Worm (Caenorhabditis elegans) whole organism, L1 larva: ENCODE results near the gene C28A5.6.

Experiments used
- egl-13 ChIP-seq: sonication (generic microtip); optimal IDR thresholded peaks from 2 replicates; lab custom pipeline; 2016; ENCODE audit warnings: missing genotype, missing genetic modification reagents, missing genetic modification characterization, missing compliant biosample characterization
- fos-1 ChIP-seq: fragments of 150-350 bp; optimal IDR thresholded peaks from 2 replicates; lab custom pipeline; 2014; ENCODE audit warnings: missing biosample characterization, missing genetic modification characterization
- hlh-17 ChIP-seq: fragments of 200-800 bp; sonication (Bioruptor generic); optimal IDR thresholded peaks from 2 replicates; lab custom pipeline; 2018; ENCODE audit warnings: missing genetic modification characterization, mild to moderate bottlenecking, missing compliant biosample characterization, moderate library complexity, borderline replicate concordance
- jun-1 ChIP-seq: fragments of 150-350 bp; optimal IDR thresholded peaks from 2 replicates; lab custom pipeline; 2014; ENCODE audit warnings: missing biosample characterization, missing genetic modification reagents, missing genetic modification characterization
- lin-35 ChIP-seq, 2 experiments: fragments of 150-350 bp; optimal IDR thresholded peaks; 2 replicates each; lab custom pipeline; 2014; ENCODE audit warnings: missing biosample characterization in 2 of 2, missing genetic modification characterization in 2 of 2, missing genetic modification reagents in 2 of 2
- lsy-2 ChIP-seq, 2 experiments: fragments of 150-350 bp; optimal IDR thresholded peaks; 2 replicates each; lab custom pipeline; 2014; ENCODE audit warnings: missing biosample characterization in 2 of 2, missing genetic modification characterization in 2 of 2
- nhr-11 ChIP-seq: fragments of 150-350 bp; optimal IDR thresholded peaks from 2 replicates; lab custom pipeline; 2014; ENCODE audit warnings: missing biosample characterization, missing genetic modification characterization
- nhr-76 ChIP-seq: sonication (generic microtip); optimal IDR thresholded peaks from 2 replicates; lab custom pipeline; 2017; ENCODE audit warnings: missing biosample characterization, missing genetic modification characterization
- sptf-1 ChIP-seq: fragments of 150-350 bp; optimal IDR thresholded peaks from 2 replicates; lab custom pipeline; 2014; ENCODE audit warnings: missing biosample characterization, missing genetic modification characterization
- unc-62 ChIP-seq: fragments of 150-350 bp; optimal IDR thresholded peaks from 2 replicates; lab custom pipeline; 2014; ENCODE audit warnings: missing biosample characterization, missing genetic modification reagents, missing genetic modification characterization
- unc-86 ChIP-seq: sonication (generic microtip); optimal IDR thresholded peaks from 2 replicates; lab custom pipeline; 2016; ENCODE audit warnings: missing genetic modification characterization, missing compliant biosample characterization
- xbp-1 ChIP-seq: sonication (generic microtip); optimal IDR thresholded peaks from 2 replicates; lab custom pipeline; 2016; ENCODE audit warnings: missing genetic modification characterization, missing compliant biosample characterization
- ztf-4 ChIP-seq: fragments of 150-350 bp; optimal IDR thresholded peaks from 2 replicates; lab custom pipeline; 2014; ENCODE audit warnings: missing biosample characterization, missing genetic modification characterization

DNA sequence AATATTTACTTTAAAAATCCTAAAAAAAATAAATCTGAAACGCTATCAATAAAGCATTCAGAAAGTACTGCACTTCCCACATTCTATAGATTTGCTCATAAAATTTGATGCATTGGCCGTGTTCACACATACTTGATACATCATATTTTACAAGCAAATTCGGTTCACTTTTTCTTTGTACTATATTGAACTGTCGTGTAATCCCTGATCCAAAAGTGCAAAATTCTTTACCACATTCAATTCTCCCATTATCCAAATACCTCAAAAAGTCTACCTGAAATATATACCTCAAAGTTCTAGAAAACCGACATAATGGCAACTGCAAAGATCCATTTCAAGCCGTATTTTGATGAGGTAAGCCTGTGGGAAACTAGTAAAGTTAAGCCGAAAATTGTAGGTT is 12.5 kb upstream of the C28A5.6 start, which contains the start of gene nex-3:
- TF ChIP-seq hlh-17 (GFP tag; lab: Kevin White, UChicago) = no peak
- no peak for TF ChIP-seq egl-13 (tag; lab: Kevin White, UChicago)
- TF ChIP-seq ztf-4 (tag; lab: Kevin White, UChicago) = no peak
- TF ChIP-seq xbp-1 = no peak
- no peak for TF ChIP-seq sptf-1 (tag; lab: Kevin White, UChicago)
- no peak for TF ChIP-seq lsy-2 (tag; optimal IDR thresholded peaks at IDR 0.05; lab: Kevin White, UChicago)
- no peak for TF ChIP-seq unc-62 (GFP tag; lab: Kevin White, UChicago)
- TF ChIP-seq fos-1 (tag; lab: Kevin White, UChicago) = no peak
- no peak for TF ChIP-seq unc-86
- no peak for TF ChIP-seq lin-35 (GFP tag; optimal IDR thresholded peaks at IDR 0.05; lab: Kevin White, UChicago)
- TF ChIP-seq jun-1 = no peak
- TF ChIP-seq nhr-11 (tag; lab: Kevin White, UChicago) = no peak
- no peak for TF ChIP-seq nhr-76 (tag; lab: Kevin White, UChicago)
